Worm (Caenorhabditis elegans) whole organism, L1 larva: ENCODE measurements around the gene srbc-71.

Experiments
- C04F5.9 ChIP-seq: sonication (generic microtip); optimal IDR thresholded peaks from 2 replicates; lab custom pipeline; 2016; ENCODE audit warnings: missing genetic modification characterization, missing compliant biosample characterization
- dpl-1 ChIP-seq, 3 experiments: fragments of 150-350 bp in 2 of 3; sonication (generic microtip) in 1 of 3; optimal IDR thresholded peaks; 2 replicates each; lab custom pipeline; 2014 to 2017; ENCODE audit warnings: missing biosample characterization in 3 of 3, missing genetic modification characterization in 3 of 3, missing genetic modification reagents in 3 of 3
- fkh-8 ChIP-seq: sonication (generic microtip); optimal IDR thresholded peaks from 2 replicates; lab custom pipeline; 2016; ENCODE audit warnings: mild to moderate bottlenecking, missing genetic modification characterization, missing compliant biosample characterization
- grh-1 ChIP-seq: fragments of 200-800 bp; sonication (Bioruptor generic); IDR thresholded peaks from 2 replicates; pipeline ENCODE4 v1.3.6; 2022; ENCODE audit warnings: missing genetic modification reagents, missing genetic modification characterization, missing compliant biosample characterization
- jun-1 ChIP-seq: fragments of 150-350 bp; optimal IDR thresholded peaks from 2 replicates; lab custom pipeline; 2014; ENCODE audit warnings: missing biosample characterization, missing genetic modification reagents, missing genetic modification characterization
- lsy-2 ChIP-seq, 2 experiments: fragments of 150-350 bp; optimal IDR thresholded peaks; 2 replicates each; lab custom pipeline; 2014; ENCODE audit warnings: missing biosample characterization in 2 of 2, missing genetic modification characterization in 2 of 2
- mdl-1 ChIP-seq, 2 experiments: fragments of 150-350 bp; optimal IDR thresholded peaks; 2 replicates each; lab custom pipeline; 2014 to 2017; ENCODE audit warnings: missing biosample characterization in 2 of 2, missing genetic modification characterization in 2 of 2, inconsistent platforms in 1 of 2
- nhr-90 ChIP-seq: sonication (generic microtip); optimal IDR thresholded peaks from 2 replicates; lab custom pipeline; 2016; ENCODE audit warnings: mild to moderate bottlenecking, missing genetic modification characterization, missing compliant biosample characterization; ENCODE audit not compliant: poor library complexity
- pag-3 ChIP-seq: sonication (generic microtip); optimal IDR thresholded peaks from 2 replicates; lab custom pipeline; 2017; ENCODE audit warnings: missing genetic modification characterization, mild to moderate bottlenecking, missing compliant biosample characterization, antibody characterized with exemption, borderline replicate concordance; ENCODE audit not compliant: insufficient read depth
- pqm-1 ChIP-seq: sonication (generic microtip); optimal IDR thresholded peaks from 3 replicates; lab custom pipeline; 2017; ENCODE audit warnings: missing biosample characterization, missing genetic modification characterization
- sptf-1 ChIP-seq: fragments of 150-350 bp; optimal IDR thresholded peaks from 2 replicates; lab custom pipeline; 2014; ENCODE audit warnings: missing biosample characterization, missing genetic modification characterization
- tbx-2 ChIP-seq: sonication (generic microtip); optimal IDR thresholded peaks from 2 replicates; lab custom pipeline; 2016; ENCODE audit warnings: missing genetic modification characterization, missing compliant biosample characterization
- zip-4 ChIP-seq: fragments of 200-800 bp; sonication (Bioruptor generic); optimal IDR thresholded peaks from 2 replicates; lab custom pipeline; 2018; ENCODE audit warnings: mild to moderate bottlenecking, missing genetic modification characterization, moderate library complexity, missing compliant biosample characterization
- ztf-11 ChIP-seq, 2 experiments: sonication (generic microtip); optimal IDR thresholded peaks; 2 replicates each; lab custom pipeline; 2016 to 2017; ENCODE audit warnings: missing genetic modification characterization in 2 of 2, missing biosample characterization in 1 of 2, missing compliant biosample characterization in 1 of 2

ce11 chrIV:4247770-4248169 is 22.0 kb upstream of the srbc-71 start, which contains the start of gene ama-1:
- no peak for TF ChIP-seq pqm-1
- TF ChIP-seq fkh-8 (tag; lab: Kevin White, UChicago) = no peak
- TF ChIP-seq lsy-2 (tag; optimal IDR thresholded peaks at IDR 0.05; lab: Kevin White, UChicago) = no peak
- TF ChIP-seq mdl-1 (tag; optimal IDR thresholded peaks at IDR 0.05; lab: Kevin White, UChicago) = no peak
- no peak for TF ChIP-seq grh-1 (GFP tag; lab: Robert Waterston, UW)
- TF ChIP-seq sptf-1 (tag; lab: Kevin White, UChicago) = no peak
- no peak for TF ChIP-seq jun-1 (tag; lab: Kevin White, UChicago)
- no peak for TF ChIP-seq ztf-11 (tag; optimal IDR thresholded peaks at IDR 0.05; lab: Kevin White, UChicago)
- no peak for TF ChIP-seq tbx-2 (tag; lab: Kevin White, UChicago)
- TF ChIP-seq C04F5.9 (tag; lab: Kevin White, UChicago) = no peak
- TF ChIP-seq nhr-90 (tag; lab: Kevin White, UChicago) = no peak
- TF ChIP-seq dpl-1 (GFP tag; optimal IDR thresholded peaks at IDR 0.05; lab: Kevin White, UChicago) = no peak
- TF ChIP-seq pag-3 (tag; lab: Kevin White, UChicago) = no peak
- no peak for TF ChIP-seq zip-4
